Worm (Caenorhabditis elegans): ENCODE results near the gene nhr-1.
A peak's percentile ranks its signal among the peaks of the same experiment; 100 is the strongest.

nhr-1 gene

DNA sequence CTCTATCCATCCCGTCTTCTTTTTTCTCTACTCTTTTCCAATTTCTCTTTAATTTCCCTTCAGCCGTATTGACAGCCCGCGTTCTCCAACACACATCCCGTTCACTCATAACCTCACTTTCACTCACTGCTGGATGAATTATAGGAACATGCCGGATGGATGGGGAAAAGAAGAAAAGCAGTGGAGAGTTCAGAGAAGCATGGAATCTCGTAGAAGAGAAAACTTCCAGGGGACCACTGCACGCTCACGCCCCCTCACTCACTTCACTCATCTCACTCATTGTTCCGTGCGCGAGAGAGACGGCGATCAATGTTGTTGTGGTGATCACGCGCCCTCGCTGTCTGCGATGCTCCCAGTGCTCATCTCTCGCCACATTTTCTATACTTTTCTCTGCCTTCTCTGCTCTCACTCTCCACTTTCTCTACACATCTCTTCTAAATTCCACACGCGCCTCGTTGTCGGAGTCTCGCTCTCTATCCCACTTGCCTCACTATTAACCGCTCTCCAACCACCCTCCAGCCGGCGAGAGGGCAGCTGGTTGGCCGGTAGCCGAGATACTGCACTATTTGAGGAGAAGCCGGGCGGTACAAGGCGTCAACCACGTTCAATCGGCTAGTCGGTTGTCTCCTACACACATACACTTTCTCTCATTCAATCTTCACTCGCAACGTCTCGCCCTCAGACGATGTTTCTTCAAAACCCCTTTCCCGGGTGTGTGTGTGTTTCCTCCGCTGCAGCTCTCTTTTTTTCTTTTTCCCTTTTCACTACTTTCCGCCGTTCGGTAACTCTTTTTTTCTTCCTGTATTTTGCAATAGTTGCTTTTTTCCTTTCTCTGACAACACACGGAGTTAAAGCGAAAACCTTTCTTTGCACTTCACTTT is 33.9 kb upstream of the nhr-1 start (continued):
- TF ChIP-seq nhr-67 (tag; optimal IDR thresholded peaks at IDR 0.05): no peak
- peak; percentile 82 for TF ChIP-seq egl-27 (tag; optimal IDR thresholded peaks at IDR 0.05)
- peak; percentile 89 for TF ChIP-seq ceh-28 (tag; optimal IDR thresholded peaks at IDR 0.05)
- TF ChIP-seq nhr-25 (tag; optimal IDR thresholded peaks at IDR 0.05): peak; percentile 79
- TF ChIP-seq fkh-10 (GFP tag; optimal IDR thresholded peaks at IDR 0.05): peak; percentile 86
- no peak for TF ChIP-seq elt-1 (tag; optimal IDR thresholded peaks at IDR 0.05)
- TF ChIP-seq pha-4 (tag; optimal IDR thresholded peaks at IDR 0.05): peak; percentile 84

DNA sequence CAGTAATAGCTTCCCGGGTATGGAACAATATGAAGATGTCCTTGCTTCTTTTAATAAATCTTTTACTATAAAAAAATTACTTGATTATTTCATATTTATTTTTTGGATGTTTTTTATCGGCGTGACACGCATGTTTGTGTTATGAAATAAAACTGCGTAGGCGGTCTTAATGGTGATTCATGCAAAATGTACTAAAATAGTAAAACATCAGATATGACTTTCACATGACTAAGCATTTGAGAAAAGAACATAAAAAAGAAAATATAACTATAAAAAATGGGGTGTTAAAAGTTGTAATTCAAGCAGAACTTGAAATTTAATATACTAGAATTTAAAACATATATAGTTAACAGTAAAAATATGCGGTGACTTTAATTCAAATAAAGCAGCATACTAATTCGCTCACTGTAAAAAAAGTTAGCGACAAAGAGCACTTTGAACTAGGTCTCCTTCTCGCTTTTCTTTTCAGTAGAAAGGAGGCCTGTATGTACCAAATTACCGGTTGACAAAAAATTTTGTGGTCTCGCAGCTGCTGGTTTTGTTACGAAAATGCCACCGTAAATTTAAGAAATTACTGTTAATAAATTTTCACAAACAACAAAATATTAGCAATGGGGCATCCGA is 31.9 kb upstream of the nhr-1 start:
- TF ChIP-seq ama-1 (optimal IDR thresholded peaks at IDR 0.05) (peak; percentile 23), nhr-77 (tag; optimal IDR thresholded peaks at IDR 0.05) (no peak), pqm-1 (tag; optimal IDR thresholded peaks at IDR 0.05) (peak; percentile 28)

DNA sequence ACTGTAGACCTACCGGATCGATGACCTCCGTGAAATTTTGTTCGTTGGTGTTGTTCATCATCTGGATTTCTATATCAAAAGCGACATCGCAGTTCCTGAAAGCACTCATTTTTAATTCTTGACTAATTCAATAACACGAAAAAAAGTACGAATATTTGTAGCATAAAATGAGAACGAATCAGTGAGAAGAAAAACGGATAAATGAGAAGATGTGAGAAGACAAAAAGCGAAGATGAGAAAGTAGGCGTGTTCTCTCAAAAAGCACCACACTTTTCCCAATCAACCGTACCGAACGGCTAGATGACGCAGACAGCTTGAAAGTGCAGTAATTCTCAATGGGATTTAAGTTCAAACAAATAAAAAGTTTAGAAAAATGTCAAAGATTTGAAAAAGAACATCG is 27.1 kb upstream of the nhr-1 start, which contains the start of gene npr-24:
Gene npr-24 (minus strand): TSS at position 101 of the 400 bp plus-strand sequence.
- TF ChIP-seq nhr-237 (tag; optimal IDR thresholded peaks at IDR 0.05) (no peak), pha-4 (tag; optimal IDR thresholded peaks at IDR 0.05) (no peak), sea-2 (GFP tag; optimal IDR thresholded peaks at IDR 0.05) (no peak), lin-15B (tag; optimal IDR thresholded peaks at IDR 0.05) (no peak), R02D3.7 (tag; optimal IDR thresholded peaks at IDR 0.05) (no peak), nhr-76 (tag; optimal IDR thresholded peaks at IDR 0.05) (no peak), nhr-23 (tag; optimal IDR thresholded peaks at IDR 0.05) (no peak), nhr-28 (tag; optimal IDR thresholded peaks at IDR 0.05) (no peak), elt-1 (tag; optimal IDR thresholded peaks at IDR 0.05) (no peak), ceh-9 (tag; optimal IDR thresholded peaks at IDR 0.05) (no peak), pqm-1 (tag; optimal IDR thresholded peaks at IDR 0.05) (no peak), mml-1 (tag; optimal IDR thresholded peaks at IDR 0.05) (no peak), elt-3 (tag; optimal IDR thresholded peaks at IDR 0.05) (no peak), egl-27 (tag; optimal IDR thresholded peaks at IDR 0.05) (no peak), zag-1 (tag; optimal IDR thresholded peaks at IDR 0.05) (no peak), jun-1 (tag; optimal IDR thresholded peaks at IDR 0.05) (no peak), fkh-10 (GFP tag; optimal IDR thresholded peaks at IDR 0.05) (no peak), egl-5 (tag; optimal IDR thresholded peaks at IDR 0.05) (no peak)

DNA sequence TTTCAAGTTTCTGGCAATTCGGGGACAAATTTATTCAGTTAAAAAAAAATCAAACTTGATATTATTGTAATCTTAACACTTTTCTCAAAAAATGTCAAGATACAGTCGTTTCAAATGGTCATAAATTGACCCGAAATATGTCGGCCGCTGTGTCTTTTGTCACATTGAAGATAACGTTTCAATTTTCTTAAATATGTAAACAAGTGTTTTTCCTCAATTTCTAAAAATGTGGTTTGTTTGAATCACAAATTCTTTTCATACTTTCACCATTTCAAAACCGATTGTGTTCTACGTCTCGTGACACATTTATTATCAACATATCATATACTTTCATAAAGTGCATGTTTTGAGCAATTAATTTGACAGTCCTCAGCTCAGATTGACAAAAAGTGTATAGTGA is 11.6 kb upstream of the nhr-1 start:
- TF ChIP-seq nhr-11 (tag; optimal IDR thresholded peaks at IDR 0.05) (no peak), pha-4 (tag; optimal IDR thresholded peaks at IDR 0.05) (peak; percentile 40), jun-1 (tag; optimal IDR thresholded peaks at IDR 0.05) (no peak), nhr-23 (tag; optimal IDR thresholded peaks at IDR 0.05) (no peak), elt-2 (tag; optimal IDR thresholded peaks at IDR 0.05) (peak; percentile 48), ceh-16 (tag; optimal IDR thresholded peaks at IDR 0.05) (no peak), sea-2 (GFP tag; optimal IDR thresholded peaks at IDR 0.05) (no peak), daf-12 (tag; optimal IDR thresholded peaks at IDR 0.05) (no peak), elt-3 (tag; optimal IDR thresholded peaks at IDR 0.05) (no peak), hmg-11 (tag; optimal IDR thresholded peaks at IDR 0.05) (no peak), nhr-76 (tag; optimal IDR thresholded peaks at IDR 0.05) (no peak), nhr-77 (tag; optimal IDR thresholded peaks at IDR 0.05) (no peak), zag-1 (tag; optimal IDR thresholded peaks at IDR 0.05) (no peak), nhr-12 (tag; optimal IDR thresholded peaks at IDR 0.05) (no peak), fkh-2 (tag; optimal IDR thresholded peaks at IDR 0.05) (no peak), tbx-2 (tag; optimal IDR thresholded peaks at IDR 0.05) (no peak), R02D3.7 (tag; optimal IDR thresholded peaks at IDR 0.05) (no peak), nhr-28 (tag; optimal IDR thresholded peaks at IDR 0.05) (no peak), pqm-1 (tag; optimal IDR thresholded peaks at IDR 0.05) (peak; percentile 76), egl-27 (tag; optimal IDR thresholded peaks at IDR 0.05) (no peak)

DNA sequence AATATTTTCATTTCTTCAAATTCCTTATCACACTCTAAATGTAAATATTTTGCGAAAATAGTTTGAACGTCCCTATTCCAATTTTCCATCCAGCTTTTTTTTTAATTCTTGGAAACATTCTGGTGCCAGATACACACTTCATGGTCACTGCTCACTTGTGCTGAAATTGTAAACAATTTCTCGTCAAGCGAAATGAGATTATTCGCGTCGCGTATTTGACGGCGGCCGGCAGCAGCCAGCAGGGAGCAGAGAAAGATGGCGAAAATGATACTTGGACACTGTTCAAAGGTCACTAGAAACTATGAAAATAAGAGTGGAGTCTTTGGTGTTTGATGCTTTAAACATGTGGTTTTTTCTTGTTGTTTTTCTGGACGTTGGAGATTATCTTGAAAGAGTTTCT is 9.4 kb upstream of the nhr-1 start:
- TF ChIP-seq pqm-1 (tag; optimal IDR thresholded peaks at IDR 0.05) (peak; percentile 42), elt-2 (tag; optimal IDR thresholded peaks at IDR 0.05) (peak; percentile 51), nfya-1 (tag; optimal IDR thresholded peaks at IDR 0.05; ENCODE audit: insufficient read depth) (peak; percentile 13), hmg-11 (tag; optimal IDR thresholded peaks at IDR 0.05) (no peak), R02D3.7 (tag; optimal IDR thresholded peaks at IDR 0.05) (no peak), lin-39 (tag; optimal IDR thresholded peaks at IDR 0.05) (peak; percentile 44)
